Fruit fly (Drosophila melanogaster) whole organism, embryonic: Measurements from ENCODE around the gene alpha-Est9.

ENCODE experiments used
- Aef1 ChIP-seq: fragments of 200-800 bp; sonication (Bioruptor generic); IDR thresholded peaks from 3 replicates; pipeline ENCODE4 v1.3.6; 2022; ENCODE audit warnings: missing biosample characterization, missing genetic modification characterization
- Atf3 ChIP-seq: fragments of 200-800 bp; sonication (Bioruptor generic); optimal IDR thresholded peaks from 3 replicates; lab custom pipeline; 2016; ENCODE audit warnings: missing biosample characterization, missing genetic modification characterization
- Blimp-1 ChIP-seq: fragments of 200-800 bp; sonication (Bioruptor generic); optimal IDR thresholded peaks from 3 replicates; lab custom pipeline; 2018; ENCODE audit warnings: missing biosample characterization, missing genetic modification characterization, mild to moderate bottlenecking, moderate library complexity, missing genetic modification reagents
- BtbVII ChIP-seq: fragments of 200-800 bp; sonication (Bioruptor generic); optimal IDR thresholded peaks from 3 replicates; lab custom pipeline; 2017; ENCODE audit warnings: missing biosample characterization, mild to moderate bottlenecking, missing genetic modification characterization
- CG10321 ChIP-seq: fragments of 200-800 bp; sonication (Bioruptor generic); IDR thresholded peaks from 2 replicates; pipeline ENCODE4 v1.3.6; 2022; ENCODE audit warnings: missing biosample characterization, missing genetic modification characterization
- CG11093 ChIP-seq: fragments of 200-800 bp; sonication (Bioruptor generic); IDR thresholded peaks from 3 replicates; pipeline ENCODE4 v1.3.6; 2022; ENCODE audit warnings: missing biosample characterization, missing genetic modification characterization
- CG12744 ChIP-seq: fragments of 200-800 bp; sonication (Bioruptor generic); optimal IDR thresholded peaks from 2 replicates; lab custom pipeline; 2016; ENCODE audit warnings: missing biosample characterization, missing genetic modification characterization
- CG13123 ChIP-seq: fragments of 200-800 bp; sonication (Bioruptor generic); optimal IDR thresholded peaks from 2 replicates; lab custom pipeline; 2016; ENCODE audit warnings: missing biosample characterization, missing genetic modification characterization
- CG13775 ChIP-seq: fragments of 200-800 bp; sonication (Bioruptor generic); optimal IDR thresholded peaks from 3 replicates; lab custom pipeline; 2017; ENCODE audit warnings: missing biosample characterization, mild to moderate bottlenecking, missing genetic modification characterization
- CG14441 ChIP-seq: fragments of 200-800 bp; sonication (Bioruptor generic); IDR thresholded peaks from 2 replicates; pipeline ENCODE4 v1.3.6; 2022; ENCODE audit warnings: missing biosample characterization, missing genetic modification characterization
- CG15073 ChIP-seq: fragments of 200-800 bp; sonication (Bioruptor generic); optimal IDR thresholded peaks from 2 replicates; lab custom pipeline; 2016; ENCODE audit warnings: missing biosample characterization, missing genetic modification characterization
- CG15696 ChIP-seq: fragments of 200-800 bp; sonication (Bioruptor generic); optimal IDR thresholded peaks from 2 replicates; lab custom pipeline; 2019; ENCODE audit warnings: missing biosample characterization, mild to moderate bottlenecking, missing genetic modification characterization, moderate library complexity
- CG17612 ChIP-seq: fragments of 200-800 bp; sonication (Bioruptor generic); IDR thresholded peaks from 2 replicates; pipeline ENCODE4 v1.3.6; 2022; ENCODE audit warnings: missing biosample characterization, missing genetic modification characterization
- CG2875 ChIP-seq: fragments of 200-800 bp; sonication (Bioruptor generic); optimal IDR thresholded peaks from 2 replicates; lab custom pipeline; 2017; ENCODE audit warnings: missing biosample characterization, mild to moderate bottlenecking, missing genetic modification characterization, missing genetic modification reagents
- CG34422 ChIP-seq: fragments of 200-800 bp; sonication (Bioruptor generic); IDR thresholded peaks from 3 replicates; pipeline ENCODE4 v1.3.6; 2022; ENCODE audit warnings: missing biosample characterization, missing genetic modification characterization
- CG6272 ChIP-seq: fragments of 200-800 bp; sonication (Bioruptor generic); IDR thresholded peaks from 2 replicates; pipeline ENCODE4 v1.3.6; 2022; ENCODE audit warnings: missing biosample characterization, missing genetic modification characterization
- CG9215 ChIP-seq: fragments of 200-800 bp; sonication (Bioruptor generic); IDR thresholded peaks from 2 replicates; pipeline ENCODE4 v1.3.6; 2022; ENCODE audit warnings: missing biosample characterization, missing genetic modification characterization
- CG9609 ChIP-seq: fragments of 200-800 bp; sonication (Bioruptor generic); optimal IDR thresholded peaks from 3 replicates; lab custom pipeline; 2016; ENCODE audit warnings: missing biosample characterization, missing genetic modification characterization
- CG9932 ChIP-seq: fragments of 200-800 bp; sonication (Bioruptor generic); IDR thresholded peaks from 2 replicates; pipeline ENCODE4 v1.3.6; 2022; ENCODE audit warnings: missing biosample characterization, missing genetic modification characterization
- Camta ChIP-seq: fragments of 200-800 bp; sonication (Bioruptor generic); optimal IDR thresholded peaks from 2 replicates; lab custom pipeline; 2016; ENCODE audit warnings: missing biosample characterization, missing genetic modification characterization
- Dad ChIP-seq: fragments of 200-800 bp; sonication (Bioruptor generic); optimal IDR thresholded peaks from 3 replicates; lab custom pipeline; 2016; ENCODE audit warnings: missing biosample characterization, missing genetic modification characterization
- Gug ChIP-seq: fragments of 200-800 bp; sonication (Bioruptor generic); IDR thresholded peaks from 4 replicates; pipeline ENCODE4 v1.3.6; 2022; ENCODE audit warnings: missing biosample characterization, missing genetic modification characterization
- HHEX ChIP-seq: fragments of 200-800 bp; sonication (Bioruptor generic); optimal IDR thresholded peaks from 3 replicates; lab custom pipeline; 2017; ENCODE audit warnings: missing biosample characterization, mild to moderate bottlenecking, missing genetic modification characterization, missing genetic modification reagents
- Meics ChIP-seq: fragments of 200-800 bp; sonication (Bioruptor generic); optimal IDR thresholded peaks from 2 replicates; lab custom pipeline; 2017; ENCODE audit warnings: missing biosample characterization, mild to moderate bottlenecking, missing genetic modification characterization
- Nf-YC ChIP-seq: fragments of 200-800 bp; optimal IDR thresholded peaks from 3 replicates; lab custom pipeline; 2019; ENCODE audit warnings: missing biosample characterization, mild to moderate bottlenecking, missing genetic modification characterization, moderate library complexity
- Oaz ChIP-seq: fragments of 200-800 bp; sonication (Bioruptor generic); IDR thresholded peaks from 2 replicates; pipeline ENCODE4 v1.3.6; 2022; ENCODE audit warnings: missing biosample characterization, missing genetic modification characterization
- PHDP ChIP-seq: fragments of 200-800 bp; sonication (Bioruptor generic); optimal IDR thresholded peaks from 3 replicates; lab custom pipeline; 2018; ENCODE audit warnings: missing biosample characterization, mild to moderate bottlenecking, missing genetic modification characterization, moderate library complexity
- Scr ChIP-seq: fragments of 200-800 bp; sonication (Bioruptor generic); IDR thresholded peaks from 2 replicates; pipeline ENCODE4 v1.3.6; 2022; ENCODE audit warnings: missing biosample characterization, missing genetic modification characterization; ENCODE audit not compliant: partially characterized antibody
- Sry-β ChIP-seq: fragments of 200-800 bp; sonication (Bioruptor generic); optimal IDR thresholded peaks from 2 replicates; lab custom pipeline; 2018; ENCODE audit warnings: missing biosample characterization, mild to moderate bottlenecking, missing genetic modification characterization, moderate library complexity
- Sry-δ ChIP-seq: fragments of 200-800 bp; sonication (Bioruptor generic); optimal IDR thresholded peaks from 2 replicates; lab custom pipeline; 2016; ENCODE audit warnings: missing biosample characterization, missing genetic modification characterization
- Vsx1 ChIP-seq: fragments of 200-800 bp; sonication (Bioruptor generic); optimal IDR thresholded peaks from 2 replicates; lab custom pipeline; 2017; ENCODE audit warnings: missing biosample characterization, mild to moderate bottlenecking, missing genetic modification characterization, missing genetic modification reagents
- Xrp1 ChIP-seq: fragments of 200-800 bp; sonication (Bioruptor generic); IDR thresholded peaks from 2 replicates; pipeline ENCODE4 v1.3.6; 2022; ENCODE audit warnings: missing biosample characterization, missing genetic modification characterization
- ato ChIP-seq: fragments of 200-800 bp; sonication (Bioruptor generic); IDR thresholded peaks from 2 replicates; pipeline ENCODE4 v1.3.6; 2022; ENCODE audit warnings: missing biosample characterization, missing genetic modification characterization; ENCODE audit not compliant: partially characterized antibody
- bowl ChIP-seq: fragments of 200-800 bp; sonication (Bioruptor generic); IDR thresholded peaks from 2 replicates; pipeline ENCODE4 v1.3.6; 2022; ENCODE audit warnings: missing biosample characterization, missing genetic modification characterization
- cg ChIP-seq: fragments of 200-800 bp; sonication (Bioruptor generic); optimal IDR thresholded peaks from 3 replicates; lab custom pipeline; 2019; ENCODE audit warnings: missing biosample characterization, mild to moderate bottlenecking, missing genetic modification characterization, moderate library complexity
- crp ChIP-seq, 2 experiments: fragments of 200-800 bp; sonication (Bioruptor generic); optimal IDR thresholded peaks; 2 replicates in 1 of 2; 3 replicates in 1 of 2; lab custom pipeline; 2017; ENCODE audit warnings: missing biosample characterization in 2 of 2, missing genetic modification characterization in 2 of 2, mild to moderate bottlenecking in 1 of 2, moderate library complexity in 1 of 2
- danr ChIP-seq: fragments of 200-800 bp; sonication (Bioruptor generic); IDR thresholded peaks from 2 replicates; pipeline ENCODE4 v1.3.6; 2022; ENCODE audit warnings: missing biosample characterization, missing genetic modification characterization
- gcm ChIP-seq: fragments of 200-800 bp; sonication (Bioruptor generic); optimal IDR thresholded peaks from 2 replicates; lab custom pipeline; 2019; ENCODE audit warnings: missing biosample characterization, mild to moderate bottlenecking, missing genetic modification characterization, moderate library complexity
- hkb ChIP-seq, 2 experiments: fragments of 200-800 bp in 1 of 2; fragments of >200 bp in 1 of 2; sonication (Bioruptor generic) in 1 of 2; IDR thresholded peaks in 1 of 2; optimal IDR thresholded peaks in 1 of 2; 2 replicates each; pipeline versions ENCODE4 v1.3.6 to Lab custom; 2017 to 2022; ENCODE audit warnings: missing biosample characterization in 1 of 2, missing genetic modification characterization in 1 of 2
- ind ChIP-seq: fragments of 200-800 bp; sonication (Bioruptor generic); optimal IDR thresholded peaks from 3 replicates; lab custom pipeline; 2016; ENCODE audit warnings: missing biosample characterization, missing genetic modification characterization
- mirr ChIP-seq: fragments of 200-800 bp; sonication (Bioruptor generic); optimal IDR thresholded peaks from 3 replicates; lab custom pipeline; 2018; ENCODE audit warnings: missing biosample characterization, mild to moderate bottlenecking, missing genetic modification characterization
- otp ChIP-seq: fragments of 200-800 bp; sonication (Bioruptor generic); IDR thresholded peaks from 3 replicates; pipeline ENCODE4, ENCODE4 v1.3.6; 2022; ENCODE audit warnings: missing biosample characterization, missing genetic modification characterization
- pb ChIP-seq: fragments of 200-800 bp; sonication (Bioruptor generic); optimal IDR thresholded peaks from 3 replicates; lab custom pipeline; 2016; ENCODE audit warnings: missing biosample characterization, missing genetic modification characterization
- pfk ChIP-seq: fragments of 200-800 bp; sonication (Bioruptor generic); optimal IDR thresholded peaks from 2 replicates; lab custom pipeline; 2018; ENCODE audit warnings: missing biosample characterization, mild to moderate bottlenecking, missing genetic modification characterization, moderate library complexity
- repo ChIP-seq: fragments of 200-800 bp; sonication (Bioruptor generic); optimal IDR thresholded peaks from 2 replicates; lab custom pipeline; 2016; ENCODE audit warnings: missing biosample characterization, missing genetic modification characterization
- rib ChIP-seq: fragments of 200-800 bp; sonication (Bioruptor generic); IDR thresholded peaks from 2 replicates; pipeline ENCODE4 v1.3.6; 2022; ENCODE audit warnings: missing biosample characterization, missing genetic modification characterization
- run ChIP-seq: fragments of 200-800 bp; sonication (Bioruptor generic); optimal IDR thresholded peaks from 3 replicates; lab custom pipeline; 2018; ENCODE audit warnings: missing biosample characterization, mild to moderate bottlenecking, missing genetic modification characterization
- sisA ChIP-seq: fragments of 200-800 bp; sonication (Bioruptor generic); IDR thresholded peaks from 2 replicates; pipeline ENCODE4 v1.3.6; 2022; ENCODE audit warnings: missing biosample characterization, missing genetic modification characterization
- vnd ChIP-seq: fragments of 200-800 bp; sonication (Bioruptor generic); IDR thresholded peaks from 3 replicates; pipeline ENCODE4 v1.3.6; 2022; ENCODE audit warnings: missing biosample characterization, missing genetic modification characterization; ENCODE audit not compliant: partially characterized antibody
- z ChIP-seq: fragments of 200-800 bp; sonication (Bioruptor generic); IDR thresholded peaks from 3 replicates; pipeline ENCODE4 v1.3.6; 2022; ENCODE audit warnings: missing biosample characterization, missing genetic modification characterization

The alpha-Est9 gene

dm6 chr3R:7473767-7474254, 31.1 kb downstream of the alpha-Est9 start, which contains the start of gene CG1142:
CG1142 (minus strand) TSS chr3R:7473781.
- peak; percentile 93 for TF ChIP-seq sisA (GFP tag; lab: Robert Waterston, UW)
- peak; percentile 98 for TF ChIP-seq run (tag; lab: Kevin White, UChicago)
- TF ChIP-seq CG15073, result peak; percentile 85
- TF ChIP-seq bowl (GFP tag; lab: Robert Waterston, UW), result peak; percentile 96
- peak; percentile 92 for TF ChIP-seq pb (GFP tag; lab: Kevin White, UChicago)
- peak; percentile 91 for TF ChIP-seq repo (GFP tag; lab: Kevin White, UChicago)
- TF ChIP-seq CG6272 (GFP tag; lab: Robert Waterston, UW), result peak; percentile 90
- TF ChIP-seq ind (GFP tag; lab: Kevin White, UChicago), result peak; percentile 97
- TF ChIP-seq pfk (GFP tag; lab: Kevin White, UChicago), result peak; percentile 54
- peak; percentile 90 for TF ChIP-seq Nf-YC (tag; lab: Kevin White, UChicago)
- peak; percentile 96 for TF ChIP-seq CG9609 (GFP tag; lab: Kevin White, UChicago)
- TF ChIP-seq z (GFP tag; lab: Robert Waterston, UW), result peak; percentile 85
- TF ChIP-seq PHDP (tag; lab: Kevin White, UChicago), result peak; percentile 99
- peak; percentile 99 for TF ChIP-seq CG15696 (tag; lab: Kevin White, UChicago)
- peak; percentile 98 for TF ChIP-seq CG13775
- peak; percentile 99 for TF ChIP-seq Xrp1 (GFP tag; lab: Robert Waterston, UW)
- TF ChIP-seq Camta, result peak; percentile 93
- TF ChIP-seq gcm, result peak; percentile 99
- TF ChIP-seq CG34422 (GFP tag; lab: Robert Waterston, UW), result peak; percentile 99
- peak; percentile 98 for TF ChIP-seq HHEX (GFP tag; lab: Kevin White, UChicago)
- peak; percentile 94 for TF ChIP-seq CG9215
- TF ChIP-seq rib, result peak; percentile 97
- TF ChIP-seq CG11093, result peak; percentile 95
- TF ChIP-seq Oaz (GFP tag; lab: Robert Waterston, UW), result peak; percentile 98
- peak; percentile 54 for TF ChIP-seq cg (GFP tag; lab: Kevin White, UChicago)
- TF ChIP-seq CG10321, result peak; percentile 89
- TF ChIP-seq Dad, result peak; percentile 94
- peak in 1 of 2 experiments; percentile 71 for TF ChIP-seq crp (GFP tag; optimal IDR thresholded peaks at IDR 0.05; lab: Kevin White, UChicago)
- TF ChIP-seq Sry-δ (GFP tag; lab: Kevin White, UChicago), result peak; percentile 73
- TF ChIP-seq Atf3 (GFP tag; lab: Kevin White, UChicago), result peak; percentile 95
- TF ChIP-seq Blimp-1 (GFP tag; lab: Kevin White, UChicago), result peak; percentile 97
- TF ChIP-seq hkb (optimal IDR thresholded peaks at IDR 0.05; lab: Kevin White, UChicago), result no peak
- TF ChIP-seq hkb (GFP tag; IDR thresholded peaks at IDR 0.05; lab: Robert Waterston, UW), result peak; percentile 99
- TF ChIP-seq CG9932 (GFP tag; lab: Robert Waterston, UW), result peak; percentile 98
- TF ChIP-seq CG17612, result peak; percentile 92
- TF ChIP-seq ato (GFP tag; lab: Robert Waterston, UW), result no peak
- peak; percentile 94 for TF ChIP-seq Aef1 (GFP tag; lab: Robert Waterston, UW)
- TF ChIP-seq vnd (GFP tag; lab: Robert Waterston, UW), result no peak
- TF ChIP-seq CG2875, result peak; percentile 96
- peak; percentile 99 for TF ChIP-seq otp
- TF ChIP-seq CG14441 (GFP tag; lab: Robert Waterston, UW), result peak; percentile 98
- TF ChIP-seq CG12744 (GFP tag; lab: Kevin White, UChicago), result peak; percentile 97
- peak; percentile 95 for TF ChIP-seq danr (GFP tag; lab: Robert Waterston, UW)
- TF ChIP-seq mirr (GFP tag; lab: Kevin White, UChicago), result peak; percentile 96
- TF ChIP-seq Scr (GFP tag; lab: Robert Waterston, UW), result 0 out of 2 replicates have a peak, but pooled peaks have one; percentile 7
- peak; percentile 72 for TF ChIP-seq Sry-β (GFP tag; lab: Kevin White, UChicago)
- peak; percentile 88 for TF ChIP-seq Gug (GFP tag; lab: Robert Waterston, UW)
- TF ChIP-seq Vsx1, result peak; percentile 96
- TF ChIP-seq BtbVII (GFP tag; lab: Kevin White, UChicago), result peak; percentile 97
- TF ChIP-seq Meics (GFP tag; lab: Kevin White, UChicago), result peak; percentile 98
- TF ChIP-seq CG13123 (GFP tag; lab: Kevin White, UChicago), result peak; percentile 96
